Fruit fly (Drosophila melanogaster): ENCODE data around the gene vex.
A peak's percentile ranks its signal among the peaks of the same experiment; 100 is the strongest.

Gene vex

DNA sequence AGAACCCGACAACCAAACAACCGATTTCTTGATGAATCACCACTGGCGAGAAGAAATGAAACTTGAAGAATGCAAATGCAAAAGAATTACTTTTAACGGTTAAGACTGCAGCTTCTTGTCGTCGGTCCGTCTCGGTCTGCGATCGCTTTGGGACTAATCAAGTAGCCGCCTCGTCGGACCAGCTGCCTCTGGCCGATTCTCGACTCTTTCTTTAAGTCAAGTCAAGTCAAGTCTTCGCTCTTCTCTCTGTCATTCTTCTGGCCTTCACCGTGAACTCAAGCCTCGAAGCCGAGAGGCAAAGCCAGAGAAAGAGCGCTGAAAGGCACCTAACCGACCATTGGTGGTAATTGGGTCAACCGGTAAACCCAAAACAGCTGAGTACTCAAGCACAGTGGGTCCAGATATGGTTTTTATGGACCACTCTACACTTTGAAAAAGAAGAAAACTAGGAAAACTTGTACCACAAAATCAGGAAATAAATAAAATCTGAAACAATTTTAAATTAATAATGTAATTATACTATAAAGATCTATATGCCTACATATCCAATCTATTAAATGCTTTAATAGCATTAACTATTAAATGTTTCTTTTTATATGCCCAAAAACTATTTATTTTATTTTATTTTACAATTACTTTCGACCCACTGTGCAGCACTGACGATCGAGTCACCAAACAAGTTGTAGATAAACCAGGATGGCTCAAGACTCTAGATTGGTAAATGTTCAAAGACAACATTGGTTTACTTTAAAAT lies 72.5 kb downstream of the vex start, which contains the start of gene C901 (continued):
- no peak for TF ChIP-seq nerfin-2 (GFP tag; IDR thresholded peaks at IDR 0.05; ENCODE audit: partially characterized antibody)
- 0 out of 2 replicates have a peak, but pooled peaks have one; percentile 27 for TF ChIP-seq CG31224 (GFP tag; IDR thresholded peaks at IDR 0.05)
- TF ChIP-seq gfzf (GFP tag; optimal IDR thresholded peaks at IDR 0.05), result no peak
- peak; percentile 52 for TF ChIP-seq Nf-YC (tag; optimal IDR thresholded peaks at IDR 0.05)
- TF ChIP-seq sens-2 (GFP tag; IDR thresholded peaks at IDR 0.05), result no peak
- no peak for TF ChIP-seq Dp (GFP tag; optimal IDR thresholded peaks at IDR 0.05)
- TF ChIP-seq twi (tag; optimal IDR thresholded peaks at IDR 0.05), result peak; percentile 60
- TF ChIP-seq lilli (GFP tag; optimal IDR thresholded peaks at IDR 0.05), result peak; percentile 10
- no peak for TF ChIP-seq CG8765 (GFP tag; IDR thresholded peaks at IDR 0.05)
- TF ChIP-seq kni (GFP tag; optimal IDR thresholded peaks at IDR 0.05), result peak; percentile 41
- TF ChIP-seq seq (GFP tag; IDR thresholded peaks at IDR 0.05), result 0 out of 2 replicates have a peak, but pooled peaks have one; percentile 27
- peak; percentile 47 for TF ChIP-seq tin (GFP tag; optimal IDR thresholded peaks at IDR 0.05)
- TF ChIP-seq gem (tag; optimal IDR thresholded peaks at IDR 0.05), result peak; percentile 90
- no peak for TF ChIP-seq BEAF-32 (GFP tag; optimal IDR thresholded peaks at IDR 0.05)
- no peak for TF ChIP-seq MBD-R2 (GFP tag; IDR thresholded peaks at IDR 0.05)
- TF ChIP-seq chinmo (GFP tag; IDR thresholded peaks at IDR 0.05; ENCODE audit: partially characterized antibody), result no peak
- TF ChIP-seq bowl (GFP tag; IDR thresholded peaks at IDR 0.05), result no peak
- TF ChIP-seq hbn (GFP tag; IDR thresholded peaks at IDR 0.05; ENCODE audit: partially characterized antibody), result no peak
- no peak for TF ChIP-seq gsb (GFP tag; IDR thresholded peaks at IDR 0.05)
- TF ChIP-seq tio (GFP tag; optimal IDR thresholded peaks at IDR 0.05), result peak; percentile 61
- no peak for TF ChIP-seq CG2116 (GFP tag; optimal IDR thresholded peaks at IDR 0.05)
- TF ChIP-seq crc (GFP tag; optimal IDR thresholded peaks at IDR 0.05), result no peak
- TF ChIP-seq Dip2 (GFP tag; IDR thresholded peaks at IDR 0.05), result no peak
- no peak for TF ChIP-seq HmgD (GFP tag; optimal IDR thresholded peaks at IDR 0.05)
- TF ChIP-seq Xrp1 (GFP tag; IDR thresholded peaks at IDR 0.05), result peak; percentile 75
- TF ChIP-seq CG34422 (GFP tag; IDR thresholded peaks at IDR 0.05), result 0 out of 3 replicates have a peak, but pooled peaks have one; percentile 27
- no peak for TF ChIP-seq Dad (GFP tag; optimal IDR thresholded peaks at IDR 0.05)
- TF ChIP-seq Hr78 (GFP tag; optimal IDR thresholded peaks at IDR 0.05), result peak in 1 of 2 experiments; percentile 77
- TF ChIP-seq HmgZ (tag; optimal IDR thresholded peaks at IDR 0.05), result peak; percentile 28
- no peak for TF ChIP-seq CG10274 (GFP tag; optimal IDR thresholded peaks at IDR 0.05)
- TF ChIP-seq phol (tag; optimal IDR thresholded peaks at IDR 0.05), result peak; percentile 87
- TF ChIP-seq Poxn (GFP tag; IDR thresholded peaks at IDR 0.05), result no peak
- no peak for TF ChIP-seq ac (GFP tag; optimal IDR thresholded peaks at IDR 0.05)
- peak; percentile 6 for TF ChIP-seq Dek (tag; optimal IDR thresholded peaks at IDR 0.05)
- peak in 1 of 3 experiments; percentile 82 for TF ChIP-seq lola (GFP tag; optimal IDR thresholded peaks at IDR 0.05)
- TF ChIP-seq NC2α (GFP tag; optimal IDR thresholded peaks at IDR 0.05), result no peak
- TF ChIP-seq Eip74EF (GFP tag; optimal IDR thresholded peaks at IDR 0.05), result peak in 1 of 2 experiments; percentile 61
- TF ChIP-seq Atf3 (GFP tag; optimal IDR thresholded peaks at IDR 0.05), result no peak
- no peak for TF ChIP-seq trh (GFP tag; optimal IDR thresholded peaks at IDR 0.05)
- TF ChIP-seq Fer3 (tag; optimal IDR thresholded peaks at IDR 0.05), result peak; percentile 51
- peak; percentile 45; the same call in 1 of the 2 replicates for TF ChIP-seq Rfx (GFP tag; IDR thresholded peaks at IDR 0.05)
- no peak for TF ChIP-seq Bgb (GFP tag; IDR thresholded peaks at IDR 0.05; ENCODE audit: partially characterized antibody)
- TF ChIP-seq YL-1 (GFP tag; optimal IDR thresholded peaks at IDR 0.05), result no peak
- no peak for TF ChIP-seq CG11398 (GFP tag; optimal IDR thresholded peaks at IDR 0.05)
- peak; percentile 18 for TF ChIP-seq CG6854 (GFP tag; optimal IDR thresholded peaks at IDR 0.05)
- peak; percentile 44 for TF ChIP-seq oc (tag; optimal IDR thresholded peaks at IDR 0.05)
- TF ChIP-seq CG3163 (GFP tag; optimal IDR thresholded peaks at IDR 0.05), result no peak
- TF ChIP-seq CG31365 (tag; optimal IDR thresholded peaks at IDR 0.05), result no peak

Measured in whole organism, embryonic.